Fruit fly (Drosophila melanogaster) whole organism: ENCODE results near the gene Fbp2.

Source experiments
- CG8478 ChIP-seq: fragments of >200 bp; optimal IDR thresholded peaks from 2 replicates; lab custom pipeline; 2018; ENCODE audit warnings: inconsistent platforms
- Dll ChIP-seq: fragments of >200 bp; optimal IDR thresholded peaks from 2 replicates; lab custom pipeline; 2017
- EcR ChIP-seq, 2 experiments: fragments of >200 bp; optimal IDR thresholded peaks; 2 replicates each; lab custom pipeline; 2017; ENCODE audit warnings: missing biosample characterization in 2 of 2, missing genetic modification characterization in 2 of 2, missing genetic modification reagents in 2 of 2
- pan ChIP-seq: fragments of >200 bp; optimal IDR thresholded peaks from 2 replicates; lab custom pipeline; 2017
- psq ChIP-seq: fragments of >200 bp; optimal IDR thresholded peaks from 2 replicates; lab custom pipeline; 2017

- TF ChIP-seq psq (lab: Kevin White, UChicago), result no peak
- no peak for TF ChIP-seq pan (lab: Kevin White, UChicago)
- TF ChIP-seq Dll, result no peak
- no peak for TF ChIP-seq CG8478 (lab: Kevin White, UChicago)
- TF ChIP-seq EcR (GFP tag; optimal IDR thresholded peaks at IDR 0.05; lab: Kevin White, UChicago), result no peak
Measured at dm6 chr2L:9452959-9453358, 26.4 kb downstream of the Fbp2 start.
